Fruit fly (Drosophila melanogaster) S2 (cell line): Measurements from ENCODE around the gene aos.

Experiments
- CG8478 ChIP-seq: fragments of >200 bp; optimal IDR thresholded peaks from 2 replicates; lab custom pipeline; 2018
- CTCF ChIP-seq, 2 experiments: fragments of >200 bp; optimal IDR thresholded peaks; 2 replicates each; lab custom pipeline; 2018

DNA sequence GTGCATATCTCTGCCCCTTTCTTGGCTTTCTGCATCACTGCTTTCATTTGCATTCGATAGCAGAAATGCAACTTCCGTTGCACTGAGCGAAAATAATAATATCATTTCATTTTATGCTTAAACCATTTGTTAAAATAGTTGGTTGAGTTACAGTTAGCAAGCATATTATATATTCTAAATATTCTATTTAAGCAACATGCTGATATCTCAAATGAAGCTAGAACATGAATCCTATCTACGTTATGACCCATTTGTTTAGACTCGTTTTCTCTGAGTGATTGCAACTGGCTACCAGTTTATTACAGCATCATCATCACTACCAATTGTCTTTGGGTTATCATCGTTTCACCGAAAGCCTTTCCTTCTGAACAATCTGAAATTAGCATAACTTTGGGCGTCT is 40.8 kb downstream of the aos start:
- TF ChIP-seq CTCF (optimal IDR thresholded peaks at IDR 0.05; lab: Kevin White, UChicago) (no peak), CG8478 (lab: Kevin White, UChicago) (no peak)
